Fruit fly (Drosophila melanogaster): ENCODE results near the gene Fcp3C.

dm6 chrX:3146995-3147394 lies 27.3 kb downstream of the Fcp3C start:
- TF ChIP-seq ttk (optimal IDR thresholded peaks at IDR 0.05) (no peak), psq (optimal IDR thresholded peaks at IDR 0.05) (no peak), Myc (optimal IDR thresholded peaks at IDR 0.05) (no peak), h (optimal IDR thresholded peaks at IDR 0.05) (no peak), Sin3A (optimal IDR thresholded peaks at IDR 0.05) (no peak), insv (optimal IDR thresholded peaks at IDR 0.05) (no peak)

Data from Kc167 (cell line).